Fruit fly (Drosophila melanogaster) whole organism, adult: ENCODE data around the gene Eip63E.

Experiments used
- CG11617 ChIP-seq: fragments of 200-800 bp; sonication (Bioruptor generic); optimal IDR thresholded peaks from 2 replicates; lab custom pipeline; 2017; ENCODE audit warnings: mild to moderate bottlenecking, missing biosample characterization, missing genetic modification reagents, missing genetic modification characterization
- CG12768 ChIP-seq: fragments of 200-800 bp; sonication (Bioruptor generic); optimal IDR thresholded peaks from 2 replicates; lab custom pipeline; 2017; ENCODE audit warnings: missing biosample characterization, missing genetic modification characterization, mild to moderate bottlenecking, moderate library complexity, missing genetic modification reagents
- CG33017 ChIP-seq: fragments of 200-800 bp; sonication (Bioruptor generic); optimal IDR thresholded peaks from 2 replicates; lab custom pipeline; 2018; ENCODE audit warnings: missing biosample characterization, mild to moderate bottlenecking, missing genetic modification characterization, moderate library complexity
- CG5204 ChIP-seq: fragments of 200-800 bp; sonication (Bioruptor generic); optimal IDR thresholded peaks from 2 replicates; lab custom pipeline; 2016; ENCODE audit warnings: missing biosample characterization, missing genetic modification characterization
- Clk ChIP-seq: fragments of 200-800 bp; sonication (Bioruptor generic); optimal IDR thresholded peaks from 2 replicates; lab custom pipeline; 2017; ENCODE audit warnings: missing biosample characterization, missing genetic modification characterization
- bab1 ChIP-seq: fragments of 200-800 bp; sonication (Bioruptor generic); optimal IDR thresholded peaks from 3 replicates; lab custom pipeline; 2019; ENCODE audit warnings: missing biosample characterization, mild to moderate bottlenecking, missing genetic modification characterization, moderate library complexity
- cnc ChIP-seq, 2 experiments: fragments of >200 bp; optimal IDR thresholded peaks; 2 replicates each; lab custom pipeline; 2017
- kay ChIP-seq: fragments of 200-800 bp; sonication (Bioruptor generic); peaks from one replicate; lab custom pipeline; 2016; ENCODE audit warnings: missing biosample characterization, missing genetic modification characterization, borderline replicate concordance

- no peak for TF ChIP-seq kay (GFP tag; lab: Kevin White, UChicago)
- no peak for TF ChIP-seq bab1 (GFP tag; lab: Kevin White, UChicago)
- TF ChIP-seq CG33017 (tag; lab: Kevin White, UChicago), result no peak
- no peak for TF ChIP-seq Clk
- TF ChIP-seq cnc (optimal IDR thresholded peaks at IDR 0.05; lab: Kevin White, UChicago), result no peak
- no peak for TF ChIP-seq CG5204
- TF ChIP-seq CG11617 (GFP tag; lab: Kevin White, UChicago), result no peak
- no peak for TF ChIP-seq CG12768 (GFP tag; lab: Kevin White, UChicago)
Measured at dm6 chr3L:3646361-3646759, 130.8 kb downstream of the Eip63E start.
